Worm (Caenorhabditis elegans): Measurements from ENCODE around the gene fzr-1.

Gene fzr-1

DNA sequence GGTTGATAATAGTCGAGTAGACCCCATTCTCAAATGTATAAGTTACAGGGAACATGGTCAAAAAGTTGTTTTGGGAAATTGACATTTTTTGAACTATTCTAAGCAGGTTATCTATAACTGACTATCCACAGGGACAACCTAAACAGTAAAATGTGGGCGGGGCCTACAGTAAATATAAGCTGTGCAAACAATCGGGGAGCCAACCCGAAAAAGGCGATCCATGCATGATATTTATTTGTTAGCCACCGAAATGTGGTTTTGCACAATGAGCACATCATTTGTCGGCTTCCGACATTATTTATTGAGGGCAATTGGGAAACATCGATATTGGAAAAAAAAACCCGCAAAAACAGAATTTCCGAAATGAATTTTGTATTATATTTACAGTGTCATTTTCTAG, 29.5 kb downstream of the fzr-1 start, which contains the start of gene hlh-6:
hlh-6 (minus strand) TSS at position 101 of the 400 bp plus-strand sequence.
- TF ChIP-seq tab-1 (GFP tag; IDR thresholded peaks at IDR 0.05) (no peak), klf-2 (GFP tag; conservative IDR thresholded peaks at IDR 0.05) (no peak), flt-1 (GFP tag; IDR thresholded peaks at IDR 0.05) (no peak), ztf-23 (GFP tag; IDR thresholded peaks at IDR 0.05) (no peak), T22C8.4 (GFP tag; IDR thresholded peaks at IDR 0.05) (no peak), cog-1 (tag; optimal IDR thresholded peaks at IDR 0.05) (no peak), ref-1 (GFP tag; conservative IDR thresholded peaks at IDR 0.05) (no peak), ztf-29 (GFP tag; IDR thresholded peaks at IDR 0.05) (no peak), med-1 (GFP tag; optimal IDR thresholded peaks at IDR 0.05; ENCODE audit: insufficient read depth) (no peak)

DNA sequence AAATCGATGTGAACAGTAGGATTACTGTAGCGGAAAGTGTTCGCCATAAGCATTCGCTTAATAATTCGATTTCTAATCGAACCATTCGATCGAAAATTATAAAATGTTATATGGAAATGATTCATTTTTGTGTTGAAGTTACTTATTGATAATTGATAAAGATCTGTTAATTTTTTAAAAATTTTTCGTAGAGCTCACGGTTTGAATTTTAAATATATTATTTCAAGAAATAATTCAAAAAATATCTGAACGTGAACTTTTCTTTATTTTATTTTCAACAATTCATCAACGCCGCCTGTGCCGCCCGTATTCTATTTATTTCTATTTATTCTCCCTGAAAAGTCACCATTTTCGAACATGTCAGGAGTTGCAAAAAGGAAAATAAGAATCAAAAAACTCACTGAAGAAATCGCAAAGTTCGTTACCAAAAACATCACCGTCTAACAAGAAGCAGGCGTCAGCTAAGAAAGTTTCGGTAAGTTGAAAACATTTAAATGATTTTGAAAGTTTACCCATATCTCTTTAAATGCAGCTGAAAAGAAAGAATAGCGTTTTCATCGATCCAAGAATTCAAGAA, 32.8 kb downstream of the fzr-1 start, which contains the start of the genes T15H9.5 and T15H9.4:
T15H9.5 (minus strand) TSS at position 101 of the 577 bp plus-strand sequence.
T15H9.4 (plus strand) TSS at position 527 of the 577 bp plus-strand sequence.
- no peak for TF ChIP-seq flt-1 (GFP tag; IDR thresholded peaks at IDR 0.05)
- TF ChIP-seq med-1 (GFP tag; optimal IDR thresholded peaks at IDR 0.05; ENCODE audit: insufficient read depth), result no peak
- TF ChIP-seq tab-1 (GFP tag; IDR thresholded peaks at IDR 0.05), result no peak
- no peak for TF ChIP-seq klf-2 (GFP tag; conservative IDR thresholded peaks at IDR 0.05)
- TF ChIP-seq T22C8.4 (GFP tag; IDR thresholded peaks at IDR 0.05), result no peak
- TF ChIP-seq ref-1 (GFP tag; conservative IDR thresholded peaks at IDR 0.05), result no peak
- TF ChIP-seq cog-1 (tag; optimal IDR thresholded peaks at IDR 0.05), result no peak
- no peak for TF ChIP-seq ztf-29 (GFP tag; IDR thresholded peaks at IDR 0.05)
- no peak for TF ChIP-seq ztf-23 (GFP tag; IDR thresholded peaks at IDR 0.05)

DNA sequence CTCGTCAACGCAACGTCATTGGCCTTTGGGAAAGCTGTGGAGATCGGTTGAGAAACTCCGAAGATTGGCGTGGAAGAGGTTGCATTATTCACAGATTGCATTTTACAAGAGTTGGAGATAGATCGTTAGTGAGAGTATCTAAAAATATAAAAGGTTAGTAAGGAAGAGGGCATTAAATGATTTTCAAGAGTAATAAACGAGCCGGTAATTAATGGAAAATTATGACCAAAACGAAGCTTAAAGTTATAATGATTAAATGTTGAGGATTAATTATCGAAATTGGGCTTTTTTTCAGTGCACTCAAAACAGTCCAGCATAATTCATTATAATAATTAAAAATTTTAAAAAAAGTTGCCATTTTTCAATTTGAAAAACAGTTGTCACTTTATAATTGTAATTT, 35.0 kb downstream of the fzr-1 start, which contains the start of gene pap-2:
pap-2 (minus strand) TSS at position 101 of the 400 bp plus-strand sequence.
- TF ChIP-seq ztf-29 (GFP tag; IDR thresholded peaks at IDR 0.05) (no peak), med-1 (GFP tag; optimal IDR thresholded peaks at IDR 0.05; ENCODE audit: insufficient read depth) (no peak), ref-1 (GFP tag; conservative IDR thresholded peaks at IDR 0.05) (no peak), cog-1 (tag; optimal IDR thresholded peaks at IDR 0.05) (no peak), flt-1 (GFP tag; IDR thresholded peaks at IDR 0.05) (no peak), T22C8.4 (GFP tag; IDR thresholded peaks at IDR 0.05) (no peak), klf-2 (GFP tag; conservative IDR thresholded peaks at IDR 0.05) (no peak), tab-1 (GFP tag; IDR thresholded peaks at IDR 0.05) (no peak), ztf-23 (GFP tag; IDR thresholded peaks at IDR 0.05) (no peak)

DNA sequence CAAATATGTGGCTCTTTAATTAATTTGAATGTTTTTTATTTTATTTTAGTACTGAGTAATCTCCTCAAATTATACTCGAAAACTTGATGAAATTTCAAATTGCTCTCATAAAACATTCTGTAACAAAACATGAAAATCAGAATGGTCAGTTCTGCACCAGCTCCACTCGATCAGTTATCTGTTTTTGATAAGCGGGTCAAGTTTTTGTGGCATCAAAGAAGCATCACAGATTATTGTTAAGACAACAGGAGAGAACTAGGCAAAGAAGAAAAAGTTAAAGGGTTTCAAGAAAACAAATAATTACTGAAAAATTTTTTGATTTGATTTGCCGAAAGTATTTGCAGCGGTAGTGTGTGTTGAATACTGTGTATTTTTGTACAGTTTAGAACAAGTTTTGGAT, 37.1 kb downstream of the fzr-1 start:
- TF ChIP-seq flt-1 (GFP tag; IDR thresholded peaks at IDR 0.05), result no peak
- TF ChIP-seq ref-1 (GFP tag; conservative IDR thresholded peaks at IDR 0.05), result no peak
- no peak for TF ChIP-seq tab-1 (GFP tag; IDR thresholded peaks at IDR 0.05)
- no peak for TF ChIP-seq cog-1 (tag; optimal IDR thresholded peaks at IDR 0.05)
- no peak for TF ChIP-seq T22C8.4 (GFP tag; IDR thresholded peaks at IDR 0.05)
- no peak for TF ChIP-seq ztf-29 (GFP tag; IDR thresholded peaks at IDR 0.05)
- no peak for TF ChIP-seq ztf-23 (GFP tag; IDR thresholded peaks at IDR 0.05)
- no peak for TF ChIP-seq klf-2 (GFP tag; conservative IDR thresholded peaks at IDR 0.05)
- TF ChIP-seq med-1 (GFP tag; optimal IDR thresholded peaks at IDR 0.05; ENCODE audit: insufficient read depth), result no peak

DNA sequence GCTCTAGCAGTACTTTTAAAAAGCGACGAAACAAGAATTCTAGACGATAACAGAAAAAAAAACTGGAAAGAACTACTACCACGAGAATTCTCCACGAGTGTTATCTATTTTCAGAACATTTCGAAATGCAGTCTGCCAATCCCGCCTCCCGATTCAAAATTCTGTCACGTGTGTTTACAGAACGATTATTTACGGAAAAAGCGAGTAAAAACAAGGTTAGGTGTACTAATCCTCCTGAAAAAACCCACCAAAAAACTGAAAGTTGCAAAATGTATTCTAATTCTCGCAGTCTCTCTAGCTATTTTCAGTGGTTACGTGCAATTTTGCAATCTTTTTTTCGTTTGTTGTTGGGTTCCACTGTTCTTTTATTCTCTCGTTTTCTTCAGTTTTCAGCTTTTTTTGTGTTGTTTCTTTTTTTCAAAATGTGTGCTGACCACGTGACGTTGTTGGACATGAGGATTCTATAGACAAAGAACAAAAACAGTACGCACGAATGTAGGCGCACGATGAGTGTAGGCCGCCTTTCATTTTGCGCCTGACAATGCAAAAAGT, 37.7 kb downstream of the fzr-1 start:
- no peak for TF ChIP-seq klf-2 (GFP tag; conservative IDR thresholded peaks at IDR 0.05)
- TF ChIP-seq ztf-23 (GFP tag; IDR thresholded peaks at IDR 0.05), result no peak
- no peak for TF ChIP-seq med-1 (GFP tag; optimal IDR thresholded peaks at IDR 0.05; ENCODE audit: insufficient read depth)
- no peak for TF ChIP-seq flt-1 (GFP tag; IDR thresholded peaks at IDR 0.05)
- TF ChIP-seq ref-1 (GFP tag; conservative IDR thresholded peaks at IDR 0.05), result no peak
- no peak for TF ChIP-seq T22C8.4 (GFP tag; IDR thresholded peaks at IDR 0.05)
- no peak for TF ChIP-seq tab-1 (GFP tag; IDR thresholded peaks at IDR 0.05)
- no peak for TF ChIP-seq cog-1 (tag; optimal IDR thresholded peaks at IDR 0.05)
- no peak for TF ChIP-seq ztf-29 (GFP tag; IDR thresholded peaks at IDR 0.05)

DNA sequence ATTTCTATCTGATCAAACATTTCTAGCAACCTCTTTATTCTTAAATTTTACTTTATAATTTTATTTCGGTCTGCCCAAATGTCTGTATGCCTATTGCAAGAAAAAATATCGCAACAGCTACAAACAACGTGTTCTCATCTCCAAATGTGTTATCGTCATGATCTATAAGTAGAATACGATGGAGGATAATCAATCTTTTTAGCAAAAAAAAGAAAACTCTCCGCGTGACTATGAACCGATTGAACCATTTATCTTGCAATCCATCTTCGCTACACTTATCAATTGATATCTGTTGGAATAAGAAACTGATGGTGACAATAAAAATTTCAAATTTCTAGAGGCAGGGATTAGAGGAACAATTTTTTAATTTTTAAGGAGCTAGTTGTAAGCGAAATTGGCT, 38.3 kb downstream of the fzr-1 start:
- TF ChIP-seq ztf-29 (GFP tag; IDR thresholded peaks at IDR 0.05), result no peak
- TF ChIP-seq ref-1 (GFP tag; conservative IDR thresholded peaks at IDR 0.05), result no peak
- no peak for TF ChIP-seq cog-1 (tag; optimal IDR thresholded peaks at IDR 0.05)
- no peak for TF ChIP-seq flt-1 (GFP tag; IDR thresholded peaks at IDR 0.05)
- TF ChIP-seq tab-1 (GFP tag; IDR thresholded peaks at IDR 0.05), result no peak
- TF ChIP-seq med-1 (GFP tag; optimal IDR thresholded peaks at IDR 0.05; ENCODE audit: insufficient read depth), result no peak
- no peak for TF ChIP-seq ztf-23 (GFP tag; IDR thresholded peaks at IDR 0.05)
- TF ChIP-seq T22C8.4 (GFP tag; IDR thresholded peaks at IDR 0.05), result no peak
- no peak for TF ChIP-seq klf-2 (GFP tag; conservative IDR thresholded peaks at IDR 0.05)

DNA sequence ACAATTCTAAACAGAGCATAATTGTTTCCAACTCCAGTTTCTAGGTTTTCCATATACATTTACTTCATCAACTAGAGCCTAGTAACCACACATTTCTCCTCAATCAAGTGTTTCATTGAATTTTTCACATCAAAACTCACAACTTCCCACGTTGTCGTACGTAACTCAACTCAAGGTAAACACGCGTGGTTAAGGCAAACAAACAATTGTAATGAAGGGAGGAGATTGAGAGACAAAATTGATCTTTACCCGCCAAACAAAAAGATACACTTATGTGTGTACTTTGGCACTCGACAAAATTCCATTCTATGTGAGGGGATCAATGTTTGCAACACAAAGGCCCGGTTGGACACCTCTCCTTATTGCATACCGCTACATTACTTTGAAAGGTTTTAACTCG, 38.9 kb downstream of the fzr-1 start, which contains the start of gene nhr-19:
nhr-19 (minus strand) TSS at position 191 of the 400 bp plus-strand sequence.
- TF ChIP-seq ztf-29 (GFP tag; IDR thresholded peaks at IDR 0.05) (no peak), cog-1 (tag; optimal IDR thresholded peaks at IDR 0.05) (no peak), T22C8.4 (GFP tag; IDR thresholded peaks at IDR 0.05) (no peak), med-1 (GFP tag; optimal IDR thresholded peaks at IDR 0.05; ENCODE audit: insufficient read depth) (no peak), tab-1 (GFP tag; IDR thresholded peaks at IDR 0.05) (no peak), ztf-23 (GFP tag; IDR thresholded peaks at IDR 0.05) (no peak), flt-1 (GFP tag; IDR thresholded peaks at IDR 0.05) (no peak), klf-2 (GFP tag; conservative IDR thresholded peaks at IDR 0.05) (no peak), ref-1 (GFP tag; conservative IDR thresholded peaks at IDR 0.05) (no peak)

DNA sequence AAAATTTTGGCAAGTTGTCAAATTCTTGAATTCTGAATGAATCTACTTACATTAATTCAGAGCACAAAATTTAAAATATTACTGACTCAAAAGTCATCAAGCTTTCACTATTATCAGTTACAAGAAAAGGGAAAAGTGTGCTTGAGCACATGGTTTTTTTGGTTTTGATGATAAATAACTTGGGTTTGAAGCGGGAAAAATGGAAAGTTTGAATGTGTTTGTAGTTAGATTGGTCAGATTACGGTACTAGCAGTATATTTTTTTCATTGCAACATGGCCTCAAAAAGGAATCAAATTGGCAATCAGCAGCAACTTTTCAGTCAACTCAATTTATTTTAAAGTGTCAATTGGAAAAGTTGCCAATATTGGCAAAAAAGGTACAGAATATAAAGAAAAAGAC, 39.6 kb downstream of the fzr-1 start:
- no peak for TF ChIP-seq klf-2 (GFP tag; conservative IDR thresholded peaks at IDR 0.05)
- TF ChIP-seq med-1 (GFP tag; optimal IDR thresholded peaks at IDR 0.05; ENCODE audit: insufficient read depth), result no peak
- TF ChIP-seq ztf-23 (GFP tag; IDR thresholded peaks at IDR 0.05), result no peak
- no peak for TF ChIP-seq flt-1 (GFP tag; IDR thresholded peaks at IDR 0.05)
- TF ChIP-seq cog-1 (tag; optimal IDR thresholded peaks at IDR 0.05), result no peak
- no peak for TF ChIP-seq ztf-29 (GFP tag; IDR thresholded peaks at IDR 0.05)
- no peak for TF ChIP-seq T22C8.4 (GFP tag; IDR thresholded peaks at IDR 0.05)
- TF ChIP-seq ref-1 (GFP tag; conservative IDR thresholded peaks at IDR 0.05), result no peak
- no peak for TF ChIP-seq tab-1 (GFP tag; IDR thresholded peaks at IDR 0.05)

DNA sequence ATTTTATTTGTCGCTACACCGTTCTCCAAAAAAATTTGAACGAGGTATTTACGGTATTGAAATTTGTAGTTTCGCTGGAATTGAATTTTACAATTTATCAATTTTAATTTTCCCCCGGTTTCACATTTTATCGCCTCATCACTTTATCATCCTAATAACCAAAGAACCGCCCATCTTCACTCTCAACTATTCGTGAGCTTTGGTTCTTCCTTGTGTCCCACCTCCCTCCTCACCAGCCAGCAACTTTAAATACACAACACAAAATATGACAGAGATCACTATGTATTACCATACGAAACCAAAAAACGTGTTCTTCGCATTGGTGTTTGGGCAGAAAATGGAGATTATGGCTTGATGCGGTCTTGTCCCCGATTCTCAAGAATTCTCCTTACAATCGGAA, 40.2 kb downstream of the fzr-1 start:
- TF ChIP-seq klf-2 (GFP tag; conservative IDR thresholded peaks at IDR 0.05) (no peak), flt-1 (GFP tag; IDR thresholded peaks at IDR 0.05) (no peak), T22C8.4 (GFP tag; IDR thresholded peaks at IDR 0.05) (no peak), ref-1 (GFP tag; conservative IDR thresholded peaks at IDR 0.05) (no peak), ztf-29 (GFP tag; IDR thresholded peaks at IDR 0.05) (no peak), cog-1 (tag; optimal IDR thresholded peaks at IDR 0.05) (no peak), tab-1 (GFP tag; IDR thresholded peaks at IDR 0.05) (no peak), ztf-23 (GFP tag; IDR thresholded peaks at IDR 0.05) (no peak), med-1 (GFP tag; optimal IDR thresholded peaks at IDR 0.05; ENCODE audit: insufficient read depth) (no peak)

Measured in whole organism, midembryonic.